Worm (Caenorhabditis elegans) whole organism, L1 larva: ENCODE measurements around the gene C35A5.10.

ENCODE experiments used
- F16B12.6 ChIP-seq: fragments of 150-350 bp; optimal IDR thresholded peaks from 2 replicates; lab custom pipeline; 2014; ENCODE audit warnings: missing biosample characterization, missing genetic modification characterization
- Y116A8C.19 ChIP-seq: sonication (generic microtip); optimal IDR thresholded peaks from 2 replicates; lab custom pipeline; 2016; ENCODE audit warnings: missing compliant biosample characterization, missing genetic modification characterization, borderline replicate concordance
- aly-2 ChIP-seq: fragments of 150-350 bp; optimal IDR thresholded peaks from 2 replicates; lab custom pipeline; 2014; ENCODE audit warnings: missing biosample characterization, missing genetic modification characterization
- blmp-1 ChIP-seq: fragments of 150-350 bp; optimal IDR thresholded peaks from 2 replicates; lab custom pipeline; 2014; ENCODE audit warnings: missing biosample characterization, missing genetic modification characterization
- ceh-63 ChIP-seq: fragments of 200-800 bp; sonication (Bioruptor generic); optimal IDR thresholded peaks from 2 replicates; lab custom pipeline; 2018; ENCODE audit warnings: mild to moderate bottlenecking, missing genetic modification characterization, missing compliant biosample characterization
- ceh-82 ChIP-seq, 3 experiments: fragments of 150-350 bp in 1 of 3; sonication (generic microtip) in 2 of 3; optimal IDR thresholded peaks; 2 replicates each; lab custom pipeline; 2014 to 2017; ENCODE audit warnings: missing biosample characterization in 3 of 3, missing genetic modification characterization in 3 of 3
- ceh-90 ChIP-seq: sonication (generic microtip); optimal IDR thresholded peaks from 2 replicates; lab custom pipeline; 2016; ENCODE audit warnings: missing genetic modification characterization, missing compliant biosample characterization
- dpl-1 ChIP-seq, 3 experiments: fragments of 150-350 bp in 2 of 3; sonication (generic microtip) in 1 of 3; optimal IDR thresholded peaks; 2 replicates each; lab custom pipeline; 2014 to 2017; ENCODE audit warnings: missing biosample characterization in 3 of 3, missing genetic modification characterization in 3 of 3, missing genetic modification reagents in 3 of 3
- egl-13 ChIP-seq: sonication (generic microtip); optimal IDR thresholded peaks from 2 replicates; lab custom pipeline; 2016; ENCODE audit warnings: missing genotype, missing genetic modification reagents, missing genetic modification characterization, missing compliant biosample characterization
- elt-2 ChIP-seq: sonication (generic microtip); optimal IDR thresholded peaks from 2 replicates; lab custom pipeline; 2016; ENCODE audit warnings: missing genetic modification characterization, mild to moderate bottlenecking, inconsistent platforms, missing compliant biosample characterization, missing genetic modification reagents
- fos-1 ChIP-seq: fragments of 150-350 bp; optimal IDR thresholded peaks from 2 replicates; lab custom pipeline; 2014; ENCODE audit warnings: missing biosample characterization, missing genetic modification characterization
- grh-1 ChIP-seq: fragments of 200-800 bp; sonication (Bioruptor generic); IDR thresholded peaks from 2 replicates; pipeline ENCODE4 v1.3.6; 2022; ENCODE audit warnings: missing genetic modification reagents, missing genetic modification characterization, missing compliant biosample characterization
- hlh-17 ChIP-seq: fragments of 200-800 bp; sonication (Bioruptor generic); optimal IDR thresholded peaks from 2 replicates; lab custom pipeline; 2018; ENCODE audit warnings: missing genetic modification characterization, mild to moderate bottlenecking, missing compliant biosample characterization, moderate library complexity, borderline replicate concordance
- irx-1 ChIP-seq: sonication (generic microtip); optimal IDR thresholded peaks from 2 replicates; lab custom pipeline; 2016; ENCODE audit warnings: missing genetic modification characterization, missing compliant biosample characterization
- isw-1 ChIP-seq: fragments of 200-800 bp; sonication (Bioruptor generic); IDR thresholded peaks from 2 replicates; pipeline ENCODE4 v1.3.6; 2022; ENCODE audit warnings: missing genetic modification characterization, missing compliant biosample characterization
- jun-1 ChIP-seq: fragments of 150-350 bp; optimal IDR thresholded peaks from 2 replicates; lab custom pipeline; 2014; ENCODE audit warnings: missing biosample characterization, missing genetic modification reagents, missing genetic modification characterization
- lin-15B ChIP-seq: fragments of 150-350 bp; sonication (generic microtip); optimal IDR thresholded peaks from 3 replicates; lab custom pipeline; 2014; ENCODE audit warnings: missing biosample characterization, missing genetic modification characterization
- lin-35 ChIP-seq, 2 experiments: fragments of 150-350 bp; optimal IDR thresholded peaks; 2 replicates each; lab custom pipeline; 2014; ENCODE audit warnings: missing biosample characterization in 2 of 2, missing genetic modification characterization in 2 of 2, missing genetic modification reagents in 2 of 2
- lin-39 ChIP-seq: fragments of 150-350 bp; optimal IDR thresholded peaks from 2 replicates; lab custom pipeline; 2014; ENCODE audit warnings: missing biosample characterization, missing genetic modification reagents, missing genetic modification characterization
- lir-3 ChIP-seq: sonication (generic microtip); optimal IDR thresholded peaks from 2 replicates; lab custom pipeline; 2016; ENCODE audit warnings: mild to moderate bottlenecking, missing genetic modification characterization, moderate library complexity, missing compliant biosample characterization; ENCODE audit not compliant: poor library complexity
- mdl-1 ChIP-seq, 2 experiments: fragments of 150-350 bp; optimal IDR thresholded peaks; 2 replicates each; lab custom pipeline; 2014 to 2017; ENCODE audit warnings: missing biosample characterization in 2 of 2, missing genetic modification characterization in 2 of 2, inconsistent platforms in 1 of 2
- nhr-11 ChIP-seq: fragments of 150-350 bp; optimal IDR thresholded peaks from 2 replicates; lab custom pipeline; 2014; ENCODE audit warnings: missing biosample characterization, missing genetic modification characterization
- nhr-28 ChIP-seq: fragments of 150-350 bp; optimal IDR thresholded peaks from 2 replicates; lab custom pipeline; 2014; ENCODE audit warnings: missing biosample characterization, missing genetic modification characterization
- nhr-71 ChIP-seq: sonication (generic microtip); optimal IDR thresholded peaks from 2 replicates; lab custom pipeline; 2016; ENCODE audit warnings: mild to moderate bottlenecking, missing genetic modification characterization, moderate library complexity, missing compliant biosample characterization
- nhr-76 ChIP-seq: sonication (generic microtip); optimal IDR thresholded peaks from 2 replicates; lab custom pipeline; 2017; ENCODE audit warnings: missing biosample characterization, missing genetic modification characterization
- pax-3 ChIP-seq: fragments of 200-800 bp; sonication (Bioruptor generic); optimal IDR thresholded peaks from 2 replicates; lab custom pipeline; 2018; ENCODE audit warnings: mild to moderate bottlenecking, missing genetic modification characterization, moderate library complexity, missing compliant biosample characterization
- skn-1 ChIP-seq: fragments of 150-350 bp; optimal IDR thresholded peaks from 2 replicates; lab custom pipeline; 2014; ENCODE audit warnings: missing biosample characterization, missing genetic modification characterization
- snpc-4 ChIP-seq: fragments of 150-350 bp; optimal IDR thresholded peaks from 2 replicates; lab custom pipeline; 2014; ENCODE audit warnings: missing biosample characterization, missing genetic modification characterization
- sox-4 ChIP-seq: sonication (generic microtip); optimal IDR thresholded peaks from 2 replicates; lab custom pipeline; 2016; ENCODE audit warnings: missing genetic modification characterization, missing compliant biosample characterization
- sptf-1 ChIP-seq: fragments of 150-350 bp; optimal IDR thresholded peaks from 2 replicates; lab custom pipeline; 2014; ENCODE audit warnings: missing biosample characterization, missing genetic modification characterization
- sup-37 ChIP-seq: fragments of 200-800 bp; sonication (Bioruptor generic); optimal IDR thresholded peaks from 2 replicates; lab custom pipeline; 2018; ENCODE audit warnings: mild to moderate bottlenecking, missing genetic modification characterization, missing compliant biosample characterization
- unc-130 ChIP-seq: fragments of 150-350 bp; optimal IDR thresholded peaks from 2 replicates; lab custom pipeline; 2017; ENCODE audit warnings: missing biosample characterization, missing genetic modification characterization, inconsistent platforms
- unc-98 ChIP-seq: fragments of 200-800 bp; sonication (Bioruptor generic); IDR thresholded peaks from 2 replicates; pipeline ENCODE4 v1.3.6; 2022; ENCODE audit warnings: missing genetic modification characterization, missing compliant biosample characterization
- ztf-11 ChIP-seq, 2 experiments: sonication (generic microtip); optimal IDR thresholded peaks; 2 replicates each; lab custom pipeline; 2016 to 2017; ENCODE audit warnings: missing genetic modification characterization in 2 of 2, missing biosample characterization in 1 of 2, missing compliant biosample characterization in 1 of 2

Gene C35A5.10

DNA sequence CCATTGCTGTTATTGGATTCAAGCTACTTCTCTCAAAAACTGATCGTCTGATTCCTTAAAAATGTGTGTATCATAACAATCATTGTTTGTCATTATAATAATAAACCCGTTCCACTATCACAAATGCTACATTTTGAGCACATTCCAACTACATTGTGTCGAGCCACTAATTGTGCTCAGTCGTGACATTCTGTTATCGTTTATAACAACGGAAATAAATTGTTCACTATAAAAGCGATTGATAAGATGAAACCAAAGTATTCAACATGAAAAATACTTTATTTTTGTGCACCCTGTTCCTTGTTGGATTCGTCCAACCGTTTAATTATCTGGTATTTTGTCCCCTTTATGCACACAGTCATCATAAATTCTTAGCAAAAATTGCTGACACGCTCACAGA lies 10.8 kb upstream of the C35A5.10 start, which contains the start of gene ugt-33:
ugt-33 (plus strand) TSS at position 260 of the 400 bp plus-strand sequence.
- TF ChIP-seq ceh-82 (tag; optimal IDR thresholded peaks at IDR 0.05; lab: Kevin White, UChicago) (no peak), lin-35 (GFP tag; optimal IDR thresholded peaks at IDR 0.05; lab: Kevin White, UChicago) (peak in 1 of 2 experiments; percentile 24), Y116A8C.19 (tag; lab: Kevin White, UChicago) (no peak), elt-2 (tag; lab: Kevin White, UChicago) (peak; percentile 57), hlh-17 (GFP tag; lab: Kevin White, UChicago) (no peak)

ce11 chrV:10496733-10497132 lies 7.3 kb upstream of the C35A5.10 start, which contains the start of gene C35A5.4:
Gene C35A5.4 (plus strand): TSS chrV:10497033.
- TF ChIP-seq dpl-1 (GFP tag; optimal IDR thresholded peaks at IDR 0.05; lab: Kevin White, UChicago) (no peak), ztf-11 (tag; optimal IDR thresholded peaks at IDR 0.05; lab: Kevin White, UChicago) (no peak), jun-1 (tag; lab: Kevin White, UChicago) (no peak), fos-1 (tag; lab: Kevin White, UChicago) (no peak), F16B12.6 (tag; lab: Kevin White, UChicago) (no peak), lin-15B (tag; lab: Kevin White, UChicago) (no peak), snpc-4 (no peak), unc-130 (tag; lab: Kevin White, UChicago) (no peak), lin-39 (no peak), egl-13 (tag; lab: Kevin White, UChicago) (no peak), aly-2 (tag; lab: Kevin White, UChicago) (no peak), ceh-63 (GFP tag; lab: Kevin White, UChicago) (no peak), grh-1 (no peak), nhr-71 (tag; lab: Kevin White, UChicago) (no peak), lin-35 (GFP tag; optimal IDR thresholded peaks at IDR 0.05; lab: Kevin White, UChicago) (no peak), ceh-90 (no peak), lir-3 (tag; lab: Kevin White, UChicago) (no peak), pax-3 (no peak), skn-1 (tag; lab: Kevin White, UChicago) (no peak), sox-4 (tag; lab: Kevin White, UChicago) (no peak)

ce11 chrV:10501295-10501694 lies 2.7 kb upstream of the C35A5.10 start, which contains the start of gene C35A5.3:
Gene C35A5.3 (minus strand): TSS chrV:10501395.
- no peak for TF ChIP-seq elt-2 (tag; lab: Kevin White, UChicago)
- TF ChIP-seq sptf-1 (tag; lab: Kevin White, UChicago): no peak
- TF ChIP-seq nhr-28 (tag; lab: Kevin White, UChicago): no peak
- TF ChIP-seq pax-3: no peak
- TF ChIP-seq ztf-11 (tag; optimal IDR thresholded peaks at IDR 0.05; lab: Kevin White, UChicago): no peak
- no peak for TF ChIP-seq unc-98
- TF ChIP-seq jun-1 (tag; lab: Kevin White, UChicago): no peak
- no peak for TF ChIP-seq irx-1 (tag; lab: Kevin White, UChicago)
- no peak for TF ChIP-seq isw-1 (GFP tag; lab: Robert Waterston, UW)
- TF ChIP-seq sup-37 (GFP tag; lab: Kevin White, UChicago): no peak
- no peak for TF ChIP-seq nhr-76 (tag; lab: Kevin White, UChicago)
- no peak for TF ChIP-seq lin-15B (tag; lab: Kevin White, UChicago)
- TF ChIP-seq mdl-1 (tag; optimal IDR thresholded peaks at IDR 0.05; lab: Kevin White, UChicago): no peak
- TF ChIP-seq, all 84 proteins: peak for 0

ce11 chrV:10503011-10503410 lies 982 bp upstream of the C35A5.10 start, which contains the start of gene C35A5.11:
Gene C35A5.11 (minus strand): TSS chrV:10503111.
- TF ChIP-seq nhr-11: no peak
- TF ChIP-seq blmp-1 (tag; lab: Kevin White, UChicago): peak; percentile 66
- TF ChIP-seq, all 84 proteins: peak for 1
